Fruit fly (Drosophila melanogaster) whole organism, embryonic: ENCODE results near the gene CG16779.

Experiments
- Antp ChIP-seq: fragments of 200-800 bp; sonication (Bioruptor generic); optimal IDR thresholded peaks from 3 replicates; lab custom pipeline; 2016; ENCODE audit warnings: missing biosample characterization, missing genetic modification characterization
- CG10543 ChIP-seq: fragments of 200-800 bp; sonication (Bioruptor generic); optimal IDR thresholded peaks from 3 replicates; lab custom pipeline; 2017; ENCODE audit warnings: missing biosample characterization, mild to moderate bottlenecking, missing genetic modification characterization, moderate library complexity
- CG10959 ChIP-seq: fragments of 200-800 bp; sonication (Bioruptor generic); IDR thresholded peaks from 2 replicates; pipeline ENCODE4 v1.3.6; 2022; ENCODE audit warnings: missing biosample characterization, missing genetic modification characterization
- CG11456 ChIP-seq: fragments of 200-800 bp; sonication (Bioruptor generic); IDR thresholded peaks from 3 replicates; pipeline ENCODE4 v1.3.6; 2022; ENCODE audit warnings: missing biosample characterization, missing genetic modification characterization
- CG11504 ChIP-seq: fragments of 200-800 bp; sonication (Bioruptor generic); optimal IDR thresholded peaks from 3 replicates; lab custom pipeline; 2019; ENCODE audit warnings: missing biosample characterization, mild to moderate bottlenecking, missing genetic modification characterization, moderate library complexity
- CG12659 ChIP-seq: fragments of 200-800 bp; sonication (Bioruptor generic); optimal IDR thresholded peaks from 3 replicates; lab custom pipeline; 2017; ENCODE audit warnings: mild to moderate bottlenecking, missing biosample characterization, missing genetic modification reagents, missing genetic modification characterization
- CG13424 ChIP-seq: fragments of 200-800 bp; sonication (Bioruptor generic); optimal IDR thresholded peaks from 2 replicates; lab custom pipeline; 2019; ENCODE audit warnings: missing biosample characterization, mild to moderate bottlenecking, missing genetic modification characterization, moderate library complexity
- CG1529 ChIP-seq: fragments of 200-800 bp; sonication (Bioruptor generic); optimal IDR thresholded peaks from 3 replicates; lab custom pipeline; 2018; ENCODE audit warnings: missing biosample characterization, missing genetic modification characterization
- CG17912 ChIP-seq: fragments of 200-800 bp; sonication (Bioruptor generic); optimal IDR thresholded peaks from 2 replicates; lab custom pipeline; 2018; ENCODE audit warnings: missing biosample characterization, mild to moderate bottlenecking, missing genetic modification characterization
- CG1832 ChIP-seq: fragments of 200-800 bp; sonication (Bioruptor generic); optimal IDR thresholded peaks from 2 replicates; lab custom pipeline; 2017; ENCODE audit warnings: missing biosample characterization, mild to moderate bottlenecking, missing genetic modification characterization, inconsistent platforms
- CG2116 ChIP-seq: fragments of 200-800 bp; sonication (Bioruptor generic); optimal IDR thresholded peaks from 3 replicates; lab custom pipeline; 2018; ENCODE audit warnings: missing biosample characterization, mild to moderate bottlenecking, missing genetic modification characterization
- CG7271 ChIP-seq: fragments of 200-800 bp; sonication (Bioruptor generic); optimal IDR thresholded peaks from 2 replicates; lab custom pipeline; 2018; ENCODE audit warnings: missing biosample characterization, mild to moderate bottlenecking, missing genetic modification characterization, moderate library complexity
- CG7745 ChIP-seq: fragments of 200-800 bp; sonication (Bioruptor generic); optimal IDR thresholded peaks from 2 replicates; lab custom pipeline; 2018; ENCODE audit warnings: missing biosample characterization, mild to moderate bottlenecking, missing genetic modification characterization, moderate library complexity
- CG7839 ChIP-seq: fragments of 200-800 bp; sonication (Bioruptor generic); optimal IDR thresholded peaks from 3 replicates; lab custom pipeline; 2018; ENCODE audit warnings: missing biosample characterization, mild to moderate bottlenecking, missing genetic modification characterization, moderate library complexity
- Deaf1 ChIP-seq: fragments of 200-800 bp; optimal IDR thresholded peaks from 3 replicates; lab custom pipeline; 2019; ENCODE audit warnings: missing biosample characterization, mild to moderate bottlenecking, missing genetic modification characterization, moderate library complexity
- Dp ChIP-seq: fragments of 200-800 bp; sonication (Bioruptor generic); optimal IDR thresholded peaks from 2 replicates; lab custom pipeline; 2018; ENCODE audit warnings: missing biosample characterization, mild to moderate bottlenecking, missing genetic modification characterization, moderate library complexity
- Ets65A ChIP-seq: fragments of 200-800 bp; sonication (Bioruptor generic); peaks from one replicate; lab custom pipeline; 2016; ENCODE audit warnings: missing biosample characterization, missing genetic modification characterization
- HmgD ChIP-seq: fragments of 200-800 bp; sonication (Bioruptor generic); optimal IDR thresholded peaks from 3 replicates; lab custom pipeline; 2016; ENCODE audit warnings: missing biosample characterization, missing genetic modification characterization
- Hr78 ChIP-seq, 2 experiments: fragments of 200-800 bp in 1 of 2; fragments of >200 bp in 1 of 2; sonication (Bioruptor generic) in 1 of 2; optimal IDR thresholded peaks; 2 replicates each; lab custom pipeline; 2017 to 2019; ENCODE audit warnings: missing biosample characterization in 2 of 2, missing genetic modification characterization in 2 of 2, mild to moderate bottlenecking in 1 of 2, moderate library complexity in 1 of 2
- Neu2 ChIP-seq: fragments of 200-800 bp; sonication (Bioruptor generic); optimal IDR thresholded peaks from 3 replicates; lab custom pipeline; 2016; ENCODE audit warnings: missing biosample characterization, missing genetic modification characterization, borderline replicate concordance
- Pdp1 ChIP-seq, 2 experiments: fragments of 200-800 bp; sonication (Bioruptor generic); optimal IDR thresholded peaks; 3 replicates each; lab custom pipeline; 2016; ENCODE audit warnings: missing biosample characterization in 2 of 2, missing genetic modification characterization in 2 of 2, mild to moderate bottlenecking in 1 of 2, moderate library complexity in 1 of 2
- Sox102F ChIP-seq: fragments of 200-800 bp; sonication (Bioruptor generic); optimal IDR thresholded peaks from 2 replicates; lab custom pipeline; 2018; ENCODE audit warnings: missing biosample characterization, mild to moderate bottlenecking, missing genetic modification characterization, moderate library complexity
- aop ChIP-seq: fragments of 200-800 bp; sonication (Bioruptor generic); IDR thresholded peaks from 2 replicates; pipeline ENCODE4 v1.3.6; 2022; ENCODE audit warnings: missing biosample characterization, missing genetic modification characterization
- btn ChIP-seq: fragments of 200-800 bp; sonication (Bioruptor generic); optimal IDR thresholded peaks from 2 replicates; lab custom pipeline; 2016; ENCODE audit warnings: missing biosample characterization, missing genetic modification characterization
- cato ChIP-seq: fragments of 200-800 bp; sonication (Bioruptor generic); optimal IDR thresholded peaks from 2 replicates; lab custom pipeline; 2016; ENCODE audit warnings: missing biosample characterization, missing genetic modification characterization, borderline replicate concordance
- caup ChIP-seq: fragments of 200-800 bp; sonication (Bioruptor generic); optimal IDR thresholded peaks from 3 replicates; lab custom pipeline; 2017; ENCODE audit warnings: missing biosample characterization, mild to moderate bottlenecking, missing genetic modification characterization, moderate library complexity; ENCODE audit not compliant: severe bottlenecking
- crol ChIP-seq: fragments of 200-800 bp; sonication (Bioruptor generic); IDR thresholded peaks from 2 replicates; pipeline ENCODE4 v1.3.6; 2022; ENCODE audit warnings: missing biosample characterization, missing genetic modification characterization
- en ChIP-seq: fragments of 200-800 bp; sonication (Bioruptor generic); optimal IDR thresholded peaks from 2 replicates; lab custom pipeline; 2016; ENCODE audit warnings: missing biosample characterization, missing genetic modification characterization
- gce ChIP-seq: fragments of 200-800 bp; sonication (Bioruptor generic); IDR thresholded peaks from 3 replicates; pipeline ENCODE4 v1.3.6; 2022; ENCODE audit warnings: missing biosample characterization, missing genetic modification characterization
- grau ChIP-seq: fragments of 200-800 bp; optimal IDR thresholded peaks from 3 replicates; lab custom pipeline; 2019; ENCODE audit warnings: missing biosample characterization, mild to moderate bottlenecking, missing genetic modification characterization, moderate library complexity
- grn ChIP-seq: fragments of 200-800 bp; sonication (Bioruptor generic); optimal IDR thresholded peaks from 3 replicates; lab custom pipeline; 2017; ENCODE audit warnings: missing biosample characterization, missing genetic modification characterization
- gsb-n ChIP-seq: fragments of 200-800 bp; sonication (Bioruptor generic); optimal IDR thresholded peaks from 3 replicates; lab custom pipeline; 2018; ENCODE audit warnings: missing biosample characterization, mild to moderate bottlenecking, missing genetic modification characterization
- hbn ChIP-seq: fragments of 200-800 bp; sonication (Bioruptor generic); IDR thresholded peaks from 2 replicates; pipeline ENCODE4 v1.3.6; 2022; ENCODE audit warnings: missing biosample characterization, missing genetic modification characterization; ENCODE audit not compliant: partially characterized antibody
- inv ChIP-seq: fragments of 200-800 bp; sonication (Bioruptor generic); IDR thresholded peaks from 2 replicates; pipeline ENCODE4 v1.3.6; 2022; ENCODE audit warnings: missing biosample characterization, missing genetic modification characterization; ENCODE audit not compliant: partially characterized antibody
- knrl ChIP-seq: fragments of 200-800 bp; sonication (Bioruptor generic); IDR thresholded peaks from 3 replicates; pipeline ENCODE4 v1.3.6; 2022; ENCODE audit warnings: missing biosample characterization, missing genetic modification characterization; ENCODE audit not compliant: partially characterized antibody
- lilli ChIP-seq: fragments of 200-800 bp; sonication (Bioruptor generic); optimal IDR thresholded peaks from 3 replicates; lab custom pipeline; 2016; ENCODE audit warnings: missing biosample characterization, missing genetic modification characterization
- lmd ChIP-seq: fragments of 200-800 bp; sonication (Bioruptor generic); IDR thresholded peaks from 2 replicates; pipeline ENCODE4 v1.3.6; 2022; ENCODE audit warnings: missing biosample characterization, missing genetic modification characterization
- run ChIP-seq: fragments of 200-800 bp; sonication (Bioruptor generic); optimal IDR thresholded peaks from 3 replicates; lab custom pipeline; 2018; ENCODE audit warnings: missing biosample characterization, mild to moderate bottlenecking, missing genetic modification characterization
- scrt ChIP-seq: fragments of 200-800 bp; sonication (Bioruptor generic); optimal IDR thresholded peaks from 2 replicates; lab custom pipeline; 2018; ENCODE audit warnings: missing biosample characterization, mild to moderate bottlenecking, missing genetic modification characterization, moderate library complexity
- sens ChIP-seq: fragments of 200-800 bp; sonication (Bioruptor generic); peaks from one replicate; lab custom pipeline; 2016; ENCODE audit warnings: missing biosample characterization, missing genetic modification characterization
- seq ChIP-seq: fragments of 200-800 bp; sonication (Bioruptor generic); IDR thresholded peaks from 2 replicates; pipeline ENCODE4 v1.3.6; 2022; ENCODE audit warnings: missing biosample characterization, missing genetic modification characterization
- sim ChIP-seq: fragments of 200-800 bp; sonication (Bioruptor generic); IDR thresholded peaks from 2 replicates; pipeline ENCODE4 v1.3.6; 2022; ENCODE audit warnings: missing biosample characterization, missing genetic modification characterization
- slou ChIP-seq: fragments of 200-800 bp; sonication (Bioruptor generic); optimal IDR thresholded peaks from 3 replicates; lab custom pipeline; 2016; ENCODE audit warnings: missing biosample characterization, missing genetic modification characterization
- trem ChIP-seq: fragments of 200-800 bp; optimal IDR thresholded peaks from 3 replicates; lab custom pipeline; 2019; ENCODE audit warnings: missing biosample characterization, mild to moderate bottlenecking, missing genetic modification characterization, moderate library complexity
- trh ChIP-seq: fragments of 200-800 bp; sonication (Bioruptor generic); optimal IDR thresholded peaks from 2 replicates; lab custom pipeline; 2016; ENCODE audit warnings: missing biosample characterization, missing genetic modification characterization
- unpg ChIP-seq: fragments of 200-800 bp; sonication (Bioruptor generic); optimal IDR thresholded peaks from 3 replicates; lab custom pipeline; 2018; ENCODE audit warnings: missing biosample characterization, mild to moderate bottlenecking, missing genetic modification characterization, moderate library complexity
- zen ChIP-seq: fragments of 200-800 bp; sonication (Bioruptor generic); optimal IDR thresholded peaks from 3 replicates; lab custom pipeline; 2018; ENCODE audit warnings: missing biosample characterization, mild to moderate bottlenecking, missing genetic modification characterization, moderate library complexity

Gene CG16779

DNA sequence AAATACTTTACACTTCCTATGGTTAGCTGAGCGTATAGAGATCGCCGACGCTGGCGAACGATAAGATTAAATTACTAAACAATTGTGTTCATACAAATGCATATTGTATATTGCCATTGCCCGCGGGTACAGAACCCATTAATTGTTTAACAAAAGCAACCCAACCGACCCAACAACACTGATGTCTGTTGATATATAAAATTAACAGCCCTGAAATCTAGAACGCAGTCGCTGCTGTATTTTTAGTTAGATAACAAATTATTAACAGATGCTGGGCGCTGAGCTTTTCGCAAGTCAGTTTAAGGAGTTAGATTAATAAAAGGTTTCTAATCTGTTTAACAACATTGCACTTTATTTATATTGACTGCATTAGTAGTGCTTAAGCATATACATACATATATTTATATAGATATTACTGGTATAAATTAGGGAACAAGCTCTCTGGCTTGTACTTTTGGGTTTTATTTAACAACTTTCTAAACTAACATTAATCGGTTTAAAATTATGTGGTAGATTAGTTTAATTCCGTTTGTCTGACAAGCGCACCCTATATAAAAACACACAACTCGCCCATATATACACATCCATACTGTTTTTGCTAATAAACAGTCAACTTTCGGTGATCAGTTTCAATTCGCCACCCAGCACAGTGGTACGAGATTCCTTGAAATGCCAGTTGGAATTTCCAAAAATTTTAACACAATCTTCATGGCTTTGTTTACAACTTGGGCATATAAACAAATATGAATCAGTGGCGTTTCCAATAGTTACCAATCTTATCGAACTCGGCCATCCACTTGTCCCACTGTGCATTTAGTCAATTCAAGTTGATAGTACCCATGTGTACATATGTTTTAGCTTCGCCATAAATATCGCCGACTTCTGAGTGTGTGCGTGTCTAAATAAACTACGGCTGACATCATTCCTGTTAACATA is 34.7 kb upstream of the CG16779 start (continued):
- TF ChIP-seq crol (GFP tag; lab: Robert Waterston, UW) (no peak), aop (GFP tag; lab: Robert Waterston, UW) (0 out of 2 replicates have a peak, but pooled peaks have one; percentile 24), sim (GFP tag; lab: Robert Waterston, UW) (no peak), caup (GFP tag; lab: Kevin White, UChicago) (peak; percentile 94), trem (tag; lab: Kevin White, UChicago) (peak; percentile 45), scrt (peak; percentile 87), grn (peak; percentile 70), CG17912 (GFP tag; lab: Kevin White, UChicago) (no peak), trh (GFP tag; lab: Kevin White, UChicago) (peak; percentile 14), Antp (GFP tag; lab: Kevin White, UChicago) (peak; percentile 95), lilli (GFP tag; lab: Kevin White, UChicago) (peak; percentile 90), Ets65A (GFP tag; lab: Kevin White, UChicago) (peak; percentile 98), Neu2 (GFP tag; lab: Kevin White, UChicago) (peak; percentile 61), CG11504 (tag; lab: Kevin White, UChicago) (no peak), CG13424 (tag; lab: Kevin White, UChicago) (peak; percentile 63), run (tag; lab: Kevin White, UChicago) (peak; percentile 52), Dp (no peak), CG7839 (tag; lab: Kevin White, UChicago) (peak; percentile 92), zen (tag; lab: Kevin White, UChicago) (peak; percentile 66), CG10959 (GFP tag; lab: Robert Waterston, UW) (peak; percentile 78), slou (GFP tag; lab: Kevin White, UChicago) (peak; percentile 81), inv (GFP tag; lab: Robert Waterston, UW) (peak; percentile 35; the same call in 1 of the 2 replicates), CG7271 (peak; percentile 17), CG10543 (peak; percentile 86), seq (peak; percentile 72), gsb-n (peak; percentile 31), unpg (GFP tag; lab: Kevin White, UChicago) (peak; percentile 92), hbn (GFP tag; lab: Robert Waterston, UW) (no peak), Sox102F (GFP tag; lab: Kevin White, UChicago) (peak; percentile 82), grau (tag; lab: Kevin White, UChicago) (peak; percentile 83), gce (peak; percentile 82; the same call in 2 of the 3 replicates), Deaf1 (tag; lab: Kevin White, UChicago) (peak; percentile 66), Hr78 (GFP tag; optimal IDR thresholded peaks at IDR 0.05; lab: Kevin White, UChicago) (peak in 1 of 2 experiments; percentile 18), CG2116 (GFP tag; lab: Kevin White, UChicago) (peak; percentile 25), CG11456 (GFP tag; lab: Robert Waterston, UW) (peak; percentile 93), btn (GFP tag; lab: Kevin White, UChicago) (peak; percentile 73), lmd (GFP tag; lab: Robert Waterston, UW) (peak; percentile 93), en (GFP tag; lab: Kevin White, UChicago) (peak; percentile 70), knrl (peak; percentile 21; the same call in 1 of the 3 replicates), CG1832 (no peak), cato (GFP tag; lab: Kevin White, UChicago) (no peak), HmgD (GFP tag; lab: Kevin White, UChicago) (peak; percentile 91), Pdp1 (GFP tag; optimal IDR thresholded peaks at IDR 0.05; lab: Kevin White, UChicago) (peak; percentile 87 to 93), CG12659 (GFP tag; lab: Kevin White, UChicago) (peak; percentile 79), CG1529 (peak; percentile 12), sens (GFP tag; lab: Kevin White, UChicago) (peak; percentile 95), CG7745 (tag; lab: Kevin White, UChicago) (no peak)
